Fruit fly (Drosophila melanogaster) whole organism, embryonic: ENCODE measurements around the gene NANS.

Experiments
- CG10321 ChIP-seq: fragments of 200-800 bp; sonication (Bioruptor generic); IDR thresholded peaks from 2 replicates; pipeline ENCODE4 v1.3.6; 2022; ENCODE audit warnings: missing biosample characterization, missing genetic modification characterization
- CG11085 ChIP-seq: fragments of 200-800 bp; sonication (Bioruptor generic); IDR thresholded peaks from 2 replicates; pipeline ENCODE4 v1.3.6; 2022; ENCODE audit warnings: missing biosample characterization, missing genetic modification characterization
- CG11093 ChIP-seq: fragments of 200-800 bp; sonication (Bioruptor generic); IDR thresholded peaks from 3 replicates; pipeline ENCODE4 v1.3.6; 2022; ENCODE audit warnings: missing biosample characterization, missing genetic modification characterization
- CG12942 ChIP-seq: fragments of 200-800 bp; sonication (Bioruptor generic); optimal IDR thresholded peaks from 3 replicates; lab custom pipeline; 2016; ENCODE audit warnings: missing biosample characterization, missing genetic modification characterization
- CG14050 ChIP-seq: fragments of 200-800 bp; sonication (Bioruptor generic); IDR thresholded peaks from 3 replicates; pipeline ENCODE4 v1.3.6; 2022; ENCODE audit warnings: missing biosample characterization, missing genetic modification characterization
- CG2875 ChIP-seq: fragments of 200-800 bp; sonication (Bioruptor generic); optimal IDR thresholded peaks from 2 replicates; lab custom pipeline; 2017; ENCODE audit warnings: missing biosample characterization, mild to moderate bottlenecking, missing genetic modification characterization, missing genetic modification reagents
- CG3281 ChIP-seq: fragments of 200-800 bp; sonication (Bioruptor generic); optimal IDR thresholded peaks from 3 replicates; lab custom pipeline; 2017; ENCODE audit warnings: missing biosample characterization, mild to moderate bottlenecking, missing genetic modification characterization
- CG4282 ChIP-seq: fragments of 200-800 bp; sonication (Bioruptor generic); optimal IDR thresholded peaks from 2 replicates; lab custom pipeline; 2016; ENCODE audit warnings: missing biosample characterization, missing genetic modification characterization
- CG7987 ChIP-seq: fragments of 200-800 bp; sonication (Bioruptor generic); optimal IDR thresholded peaks from 2 replicates; lab custom pipeline; 2018; ENCODE audit warnings: missing biosample characterization, mild to moderate bottlenecking, missing genetic modification characterization, moderate library complexity
- CG8478 ChIP-seq: fragments of >200 bp; optimal IDR thresholded peaks from 2 replicates; lab custom pipeline; 2018
- CG8944 ChIP-seq: fragments of 200-800 bp; sonication (Bioruptor generic); optimal IDR thresholded peaks from 3 replicates; lab custom pipeline; 2016; ENCODE audit warnings: missing biosample characterization, missing genetic modification characterization
- CG9797 ChIP-seq: fragments of 200-800 bp; sonication (Bioruptor generic); optimal IDR thresholded peaks from 3 replicates; lab custom pipeline; 2018; ENCODE audit warnings: missing biosample characterization, mild to moderate bottlenecking, missing genetic modification characterization
- CHES-1-like ChIP-seq: fragments of 200-800 bp; sonication (Bioruptor generic); optimal IDR thresholded peaks from 2 replicates; lab custom pipeline; 2016; ENCODE audit warnings: missing biosample characterization, missing genetic modification characterization
- CoRest ChIP-seq: fragments of 200-800 bp; sonication (Bioruptor generic); optimal IDR thresholded peaks from 3 replicates; lab custom pipeline; 2018; ENCODE audit warnings: missing biosample characterization, mild to moderate bottlenecking, missing genetic modification characterization, moderate library complexity
- Dip2 ChIP-seq: fragments of 200-800 bp; sonication (Bioruptor generic); IDR thresholded peaks from 2 replicates; pipeline ENCODE4 v1.3.6; 2022; ENCODE audit warnings: missing biosample characterization, missing genetic modification characterization
- Dip3 ChIP-seq: fragments of 200-800 bp; sonication (Bioruptor generic); optimal IDR thresholded peaks from 3 replicates; lab custom pipeline; 2016; ENCODE audit warnings: missing biosample characterization, missing genetic modification characterization
- Fer1 ChIP-seq: fragments of 200-800 bp; sonication (Bioruptor generic); optimal IDR thresholded peaks from 2 replicates; lab custom pipeline; 2017; ENCODE audit warnings: missing biosample characterization, mild to moderate bottlenecking, missing genetic modification characterization
- Fer3 ChIP-seq: fragments of 200-800 bp; sonication (Bioruptor generic); optimal IDR thresholded peaks from 2 replicates; lab custom pipeline; 2018; ENCODE audit warnings: missing biosample characterization, mild to moderate bottlenecking, missing genetic modification characterization, moderate library complexity
- HLH54F ChIP-seq: fragments of 200-800 bp; sonication (Bioruptor generic); optimal IDR thresholded peaks from 3 replicates; lab custom pipeline; 2016; ENCODE audit warnings: missing biosample characterization, missing genetic modification characterization
- HmgZ ChIP-seq: fragments of 200-800 bp; sonication (Bioruptor generic); optimal IDR thresholded peaks from 2 replicates; lab custom pipeline; 2018; ENCODE audit warnings: missing biosample characterization, mild to moderate bottlenecking, missing genetic modification characterization
- Mes4 ChIP-seq: fragments of 200-800 bp; sonication (Bioruptor generic); optimal IDR thresholded peaks from 2 replicates; lab custom pipeline; 2016; ENCODE audit warnings: missing biosample characterization, missing genetic modification characterization
- Mrtf ChIP-seq: fragments of 200-800 bp; sonication (Bioruptor generic); IDR thresholded peaks from 3 replicates; pipeline ENCODE4 v1.3.6; 2022; ENCODE audit warnings: missing biosample characterization, missing genetic modification characterization
- Nf-YA ChIP-seq: fragments of 200-800 bp; sonication (Bioruptor generic); IDR thresholded peaks from 2 replicates; pipeline ENCODE4 v1.3.6; 2022; ENCODE audit warnings: missing biosample characterization, missing genetic modification characterization
- Oli ChIP-seq: fragments of 200-800 bp; sonication (Bioruptor generic); optimal IDR thresholded peaks from 2 replicates; lab custom pipeline; 2018; ENCODE audit warnings: missing biosample characterization, mild to moderate bottlenecking, missing genetic modification characterization, moderate library complexity
- Sox100B ChIP-seq: fragments of 200-800 bp; sonication (Bioruptor generic); optimal IDR thresholded peaks from 3 replicates; lab custom pipeline; 2018; ENCODE audit warnings: missing biosample characterization, mild to moderate bottlenecking, missing genetic modification characterization
- abd-A ChIP-seq: fragments of 200-800 bp; sonication (Bioruptor generic); optimal IDR thresholded peaks from 3 replicates; lab custom pipeline; 2019; ENCODE audit warnings: missing biosample characterization, mild to moderate bottlenecking, missing genetic modification characterization, moderate library complexity
- ap ChIP-seq: fragments of 200-800 bp; sonication (Bioruptor generic); IDR thresholded peaks from 2 replicates; pipeline ENCODE4 v1.3.6; 2022; ENCODE audit warnings: missing biosample characterization, missing genetic modification characterization
- chinmo ChIP-seq: fragments of 200-800 bp; sonication (Bioruptor generic); IDR thresholded peaks from 4 replicates; pipeline ENCODE4 v1.3.6; 2022; ENCODE audit warnings: missing biosample characterization, missing genetic modification characterization; ENCODE audit not compliant: partially characterized antibody
- dan ChIP-seq: fragments of 200-800 bp; sonication (Bioruptor generic); IDR thresholded peaks from 2 replicates; pipeline ENCODE4 v1.3.6; 2022; ENCODE audit warnings: missing biosample characterization, missing genetic modification characterization
- dmrt99B ChIP-seq: fragments of 200-800 bp; sonication (Bioruptor generic); optimal IDR thresholded peaks from 2 replicates; lab custom pipeline; 2018; ENCODE audit warnings: missing biosample characterization, mild to moderate bottlenecking, missing genetic modification characterization, moderate library complexity
- fd64A ChIP-seq: fragments of 200-800 bp; sonication (Bioruptor generic); optimal IDR thresholded peaks from 3 replicates; lab custom pipeline; 2018; ENCODE audit warnings: missing biosample characterization, mild to moderate bottlenecking, missing genetic modification characterization
- gce ChIP-seq: fragments of 200-800 bp; sonication (Bioruptor generic); IDR thresholded peaks from 3 replicates; pipeline ENCODE4 v1.3.6; 2022; ENCODE audit warnings: missing biosample characterization, missing genetic modification characterization
- gem ChIP-seq: fragments of 200-800 bp; sonication (Bioruptor generic); optimal IDR thresholded peaks from 2 replicates; lab custom pipeline; 2019; ENCODE audit warnings: missing biosample characterization, mild to moderate bottlenecking, missing genetic modification characterization, moderate library complexity
- hb ChIP-seq: fragments of 200-800 bp; sonication (Bioruptor generic); IDR thresholded peaks from 3 replicates; pipeline ENCODE4 v1.3.6; 2022; ENCODE audit warnings: missing biosample characterization, missing genetic modification characterization; ENCODE audit not compliant: partially characterized antibody
- hbn ChIP-seq: fragments of 200-800 bp; sonication (Bioruptor generic); IDR thresholded peaks from 2 replicates; pipeline ENCODE4 v1.3.6; 2022; ENCODE audit warnings: missing biosample characterization, missing genetic modification characterization; ENCODE audit not compliant: partially characterized antibody
- her ChIP-seq: fragments of 200-800 bp; sonication (Bioruptor generic); optimal IDR thresholded peaks from 2 replicates; lab custom pipeline; 2016; ENCODE audit warnings: missing biosample characterization, missing genetic modification characterization
- lmd ChIP-seq: fragments of 200-800 bp; sonication (Bioruptor generic); IDR thresholded peaks from 2 replicates; pipeline ENCODE4 v1.3.6; 2022; ENCODE audit warnings: missing biosample characterization, missing genetic modification characterization
- lov ChIP-seq, 2 experiments: fragments of 200-800 bp in 1 of 2; fragments of >200 bp in 1 of 2; sonication (Bioruptor generic) in 1 of 2; IDR thresholded peaks in 1 of 2; optimal IDR thresholded peaks in 1 of 2; 2 replicates in 1 of 2; 3 replicates in 1 of 2; pipeline versions ENCODE4 v1.3.6 to Lab custom; 2017 to 2022; ENCODE audit warnings: missing biosample characterization in 1 of 2, missing genetic modification characterization in 1 of 2
- oc ChIP-seq: fragments of 200-800 bp; sonication (Bioruptor generic); optimal IDR thresholded peaks from 2 replicates; lab custom pipeline; 2018; ENCODE audit warnings: missing biosample characterization, mild to moderate bottlenecking, missing genetic modification characterization, moderate library complexity
- otp ChIP-seq: fragments of 200-800 bp; sonication (Bioruptor generic); IDR thresholded peaks from 3 replicates; pipeline ENCODE4, ENCODE4 v1.3.6; 2022; ENCODE audit warnings: missing biosample characterization, missing genetic modification characterization
- pfk ChIP-seq: fragments of 200-800 bp; sonication (Bioruptor generic); optimal IDR thresholded peaks from 2 replicates; lab custom pipeline; 2018; ENCODE audit warnings: missing biosample characterization, mild to moderate bottlenecking, missing genetic modification characterization, moderate library complexity
- pho ChIP-seq: fragments of 200-800 bp; sonication (Bioruptor generic); optimal IDR thresholded peaks from 2 replicates; lab custom pipeline; 2016; ENCODE audit warnings: missing biosample characterization, missing genetic modification characterization
- pnt ChIP-seq: fragments of 200-800 bp; sonication (Bioruptor generic); optimal IDR thresholded peaks from 3 replicates; lab custom pipeline; 2016; ENCODE audit warnings: missing biosample characterization, missing genetic modification characterization
- pzg ChIP-seq: fragments of 200-800 bp; sonication (Bioruptor generic); optimal IDR thresholded peaks from 3 replicates; lab custom pipeline; 2018; ENCODE audit warnings: missing biosample characterization, mild to moderate bottlenecking, missing genetic modification characterization, moderate library complexity
- sens ChIP-seq: fragments of 200-800 bp; sonication (Bioruptor generic); peaks from one replicate; lab custom pipeline; 2016; ENCODE audit warnings: missing biosample characterization, missing genetic modification characterization
- stwl ChIP-seq: fragments of 200-800 bp; sonication (Bioruptor generic); optimal IDR thresholded peaks from 3 replicates; lab custom pipeline; 2018; ENCODE audit warnings: missing biosample characterization, mild to moderate bottlenecking, missing genetic modification characterization, moderate library complexity
- tin ChIP-seq: fragments of 200-800 bp; sonication (Bioruptor generic); optimal IDR thresholded peaks from 3 replicates; lab custom pipeline; 2016; ENCODE audit warnings: missing biosample characterization, missing genetic modification characterization
- tll ChIP-seq, 2 experiments: fragments of 200-800 bp in 1 of 2; fragments of >200 bp in 1 of 2; sonication (Bioruptor generic) in 1 of 2; optimal IDR thresholded peaks; 2 replicates each; lab custom pipeline; 2017 to 2019; ENCODE audit warnings: missing biosample characterization in 2 of 2, missing genetic modification characterization in 2 of 2, mild to moderate bottlenecking in 1 of 2, moderate library complexity in 1 of 2
- vvl ChIP-seq: fragments of 200-800 bp; sonication (Bioruptor generic); IDR thresholded peaks from 2 replicates; pipeline ENCODE4 v1.3.6; 2022; ENCODE audit warnings: missing biosample characterization, missing genetic modification characterization
- zf30C ChIP-seq: fragments of 200-800 bp; sonication (Bioruptor generic); optimal IDR thresholded peaks from 3 replicates; lab custom pipeline; 2018; ENCODE audit warnings: missing biosample characterization, mild to moderate bottlenecking, missing genetic modification characterization

NANS gene

dm6 chr3R:12448889-12449314 is 22.5 kb downstream of the NANS start, which contains the start of gene CG18549 (continued):
- TF ChIP-seq Sox100B (GFP tag; lab: Kevin White, UChicago) (peak; percentile 100), Mes4 (GFP tag; lab: Kevin White, UChicago) (peak; percentile 99), CG4282 (peak; percentile 96), CHES-1-like (GFP tag; lab: Kevin White, UChicago) (peak; percentile 99), hb (GFP tag; lab: Robert Waterston, UW) (peak; percentile 72; the same call in 2 of the 3 replicates), Mrtf (GFP tag; lab: Robert Waterston, UW) (peak; percentile 99), sens (GFP tag; lab: Kevin White, UChicago) (peak; percentile 100), otp (GFP tag; lab: Robert Waterston, UW) (peak; percentile 100), CG2875 (GFP tag; lab: Kevin White, UChicago) (peak; percentile 100), CG7987 (GFP tag; lab: Kevin White, UChicago) (peak; percentile 99), abd-A (tag; lab: Kevin White, UChicago) (peak; percentile 99), pnt (peak; percentile 99), ap (peak; percentile 100), dan (GFP tag; lab: Robert Waterston, UW) (peak; percentile 97), CG8478 (lab: Kevin White, UChicago) (no peak), lmd (peak; percentile 100), Dip2 (GFP tag; lab: Robert Waterston, UW) (peak; percentile 83), CG12942 (GFP tag; lab: Kevin White, UChicago) (peak; percentile 99), Fer3 (tag; lab: Kevin White, UChicago) (peak; percentile 100), CG8944 (GFP tag; lab: Kevin White, UChicago) (peak; percentile 99), CoRest (tag; lab: Kevin White, UChicago) (peak; percentile 100), her (GFP tag; lab: Kevin White, UChicago) (peak; percentile 97), fd64A (peak; percentile 100), Nf-YA (GFP tag; lab: Robert Waterston, UW) (peak; percentile 100), pfk (GFP tag; lab: Kevin White, UChicago) (peak; percentile 79), pzg (GFP tag; lab: Kevin White, UChicago) (peak; percentile 52), dmrt99B (tag; lab: Kevin White, UChicago) (peak; percentile 100), Dip3 (GFP tag; lab: Kevin White, UChicago) (peak; percentile 99), CG11085 (GFP tag; lab: Robert Waterston, UW) (peak; percentile 99), zf30C (GFP tag; lab: Kevin White, UChicago) (peak; percentile 65), gce (GFP tag; lab: Robert Waterston, UW) (peak; percentile 100), tll (GFP tag; optimal IDR thresholded peaks at IDR 0.05; lab: Kevin White, UChicago) (peak in 1 of 2 experiments; percentile 89), chinmo (peak; percentile 97), tin (GFP tag; lab: Kevin White, UChicago) (peak; percentile 100), lov (optimal IDR thresholded peaks at IDR 0.05; lab: Kevin White, UChicago) (no peak), lov (GFP tag; IDR thresholded peaks at IDR 0.05; lab: Robert Waterston, UW) (peak; percentile 100), stwl (tag; lab: Kevin White, UChicago) (peak; percentile 95), Fer1 (GFP tag; lab: Kevin White, UChicago) (peak; percentile 100), gem (tag; lab: Kevin White, UChicago) (peak; percentile 100), CG14050 (GFP tag; lab: Robert Waterston, UW) (peak; percentile 100), CG10321 (peak; percentile 91), hbn (GFP tag; lab: Robert Waterston, UW) (peak; percentile 86), pho (GFP tag; lab: Kevin White, UChicago) (peak; percentile 99), Oli (tag; lab: Kevin White, UChicago) (peak; percentile 100), vvl (GFP tag; lab: Robert Waterston, UW) (peak; percentile 100), oc (tag; lab: Kevin White, UChicago) (peak; percentile 100), CG3281 (GFP tag; lab: Kevin White, UChicago) (peak; percentile 99), HLH54F (GFP tag; lab: Kevin White, UChicago) (peak; percentile 99), CG11093 (peak; percentile 100), CG9797 (peak; percentile 80), HmgZ (peak; percentile 100)
